Worm (Caenorhabditis elegans): ENCODE results near the gene gly-13.

The gly-13 gene

ce11 chrX:9271886-9272285 is 24.5 kb downstream of the gly-13 start:
- peak; percentile 62 for TF ChIP-seq sma-9 (GFP tag; optimal IDR thresholded peaks at IDR 0.05)
- no peak for TF ChIP-seq sma-9 (tag; optimal IDR thresholded peaks at IDR 0.05)
- TF ChIP-seq sma-3 (GFP tag; optimal IDR thresholded peaks at IDR 0.05) = no peak
- TF ChIP-seq crh-2 (tag; optimal IDR thresholded peaks at IDR 0.05) = peak; percentile 46
- TF ChIP-seq fos-1 (tag; optimal IDR thresholded peaks at IDR 0.05) = peak; percentile 89

- TF ChIP-seq blmp-1 (tag; optimal IDR thresholded peaks at IDR 0.05; ENCODE audit: insufficient read depth) (no peak), Y55F3AM.14 (GFP tag; optimal IDR thresholded peaks at IDR 0.05) (no peak), gmeb-1 (tag; optimal IDR thresholded peaks at IDR 0.05) (no peak), ZK546.5 (tag; optimal IDR thresholded peaks at IDR 0.05) (no peak), R02D3.7 (tag; optimal IDR thresholded peaks at IDR 0.05) (no peak), unc-55 (GFP tag; optimal IDR thresholded peaks at IDR 0.05) (peak; percentile 9)
These were observed 25.7 kb downstream of the gly-13 start, which contains the start of gene B0416.5 for ce11 chrX:9270753-9271152. Gene B0416.5, minus strand, starts transcription at chrX:9270853.

ce11 chrX:9268373-9268772 is 28.0 kb downstream of the gly-13 start:
- no peak for TF ChIP-seq Y55F3AM.14 (GFP tag; optimal IDR thresholded peaks at IDR 0.05)
- TF ChIP-seq unc-39 (tag; optimal IDR thresholded peaks at IDR 0.05) = no peak
- TF ChIP-seq sma-9 (GFP tag; optimal IDR thresholded peaks at IDR 0.05) = no peak
- no peak for TF ChIP-seq sma-9 (tag; optimal IDR thresholded peaks at IDR 0.05)
- no peak for TF ChIP-seq sma-3 (GFP tag; optimal IDR thresholded peaks at IDR 0.05)
- TF ChIP-seq nhr-25 (tag; optimal IDR thresholded peaks at IDR 0.05) = no peak
- no peak for TF ChIP-seq elt-3 (tag; optimal IDR thresholded peaks at IDR 0.05)
- TF ChIP-seq gmeb-1 (tag; optimal IDR thresholded peaks at IDR 0.05) = no peak
- TF ChIP-seq aly-2 (tag; optimal IDR thresholded peaks at IDR 0.05) = no peak
- no peak for TF ChIP-seq F13H6.1 (tag; optimal IDR thresholded peaks at IDR 0.05)
- no peak for TF ChIP-seq dmd-4 (tag; optimal IDR thresholded peaks at IDR 0.05)
- no peak for TF ChIP-seq lin-11 (tag; optimal IDR thresholded peaks at IDR 0.05)
- TF ChIP-seq zag-1 (tag; optimal IDR thresholded peaks at IDR 0.05) = no peak
- no peak for TF ChIP-seq lin-13 (GFP tag; optimal IDR thresholded peaks at IDR 0.05)

ce11 chrX:9266512-9266911 is 29.9 kb downstream of the gly-13 start:
- TF ChIP-seq sma-3 (GFP tag; optimal IDR thresholded peaks at IDR 0.05) (no peak), fos-1 (tag; optimal IDR thresholded peaks at IDR 0.05) (peak; percentile 52)

ce11 chrX:9264636-9265035 is 31.8 kb downstream of the gly-13 start:
- TF ChIP-seq nhr-6 (tag; optimal IDR thresholded peaks at IDR 0.05) (no peak), sma-9 (GFP tag; optimal IDR thresholded peaks at IDR 0.05) (peak; percentile 89), sma-9 (tag; optimal IDR thresholded peaks at IDR 0.05) (no peak), crh-2 (tag; optimal IDR thresholded peaks at IDR 0.05) (peak; percentile 55), F13H6.1 (tag; optimal IDR thresholded peaks at IDR 0.05) (peak; percentile 76), R02D3.7 (tag; optimal IDR thresholded peaks at IDR 0.05) (no peak), mdl-1 (tag; optimal IDR thresholded peaks at IDR 0.05) (peak in 1 of 2 experiments; percentile 46), fos-1 (tag; optimal IDR thresholded peaks at IDR 0.05) (peak; percentile 77), Y55F3AM.14 (GFP tag; optimal IDR thresholded peaks at IDR 0.05) (peak; percentile 24), gmeb-1 (tag; optimal IDR thresholded peaks at IDR 0.05) (peak; percentile 30), lsy-2 (tag; optimal IDR thresholded peaks at IDR 0.05) (peak in 1 of 2 experiments; percentile 41), lin-13 (GFP tag; optimal IDR thresholded peaks at IDR 0.05) (no peak), ama-1 (optimal IDR thresholded peaks at IDR 0.05) (no peak), zag-1 (tag; optimal IDR thresholded peaks at IDR 0.05) (no peak), sma-3 (GFP tag; optimal IDR thresholded peaks at IDR 0.05) (peak; percentile 12), unc-39 (tag; optimal IDR thresholded peaks at IDR 0.05) (no peak), unc-62 (GFP tag; optimal IDR thresholded peaks at IDR 0.05) (no peak), nhr-129 (tag; optimal IDR thresholded peaks at IDR 0.05) (peak; percentile 29), ceh-16 (tag; optimal IDR thresholded peaks at IDR 0.05) (no peak)

ce11 chrX:9264231-9264630 is 32.2 kb downstream of the gly-13 start, which contains the start of gene F18G5.6:
Gene F18G5.6, minus strand, starts transcription at chrX:9264331.
- TF ChIP-seq nhr-21 (tag; optimal IDR thresholded peaks at IDR 0.05) (no peak), fos-1 (tag; optimal IDR thresholded peaks at IDR 0.05) (no peak), nhr-10 (tag; optimal IDR thresholded peaks at IDR 0.05) (no peak), blmp-1 (tag; optimal IDR thresholded peaks at IDR 0.05; ENCODE audit: insufficient read depth) (no peak), ztf-11 (tag; optimal IDR thresholded peaks at IDR 0.05) (no peak), egl-27 (tag; optimal IDR thresholded peaks at IDR 0.05) (no peak), lin-11 (tag; optimal IDR thresholded peaks at IDR 0.05) (no peak), ceh-82 (tag; optimal IDR thresholded peaks at IDR 0.05) (no peak), nhr-77 (tag; optimal IDR thresholded peaks at IDR 0.05) (no peak), gmeb-1 (tag; optimal IDR thresholded peaks at IDR 0.05) (no peak), mab-5 (tag; optimal IDR thresholded peaks at IDR 0.05) (no peak), nhr-25 (tag; optimal IDR thresholded peaks at IDR 0.05) (no peak), lin-13 (GFP tag; optimal IDR thresholded peaks at IDR 0.05) (no peak), C34F6.9 (tag; optimal IDR thresholded peaks at IDR 0.05) (no peak), ztf-4 (tag; optimal IDR thresholded peaks at IDR 0.05) (no peak), ztf-1 (GFP tag; conservative IDR thresholded peaks at IDR 0.05) (no peak), aly-2 (tag; optimal IDR thresholded peaks at IDR 0.05) (no peak)

All from whole organism, L2 larva.